Fruit fly (Drosophila melanogaster) whole organism, embryonic: ENCODE measurements around the gene sinu.

ENCODE experiments used
- CG10431 ChIP-seq: fragments of 200-800 bp; sonication (Bioruptor generic); optimal IDR thresholded peaks from 3 replicates; lab custom pipeline; 2018; ENCODE audit warnings: missing biosample characterization, mild to moderate bottlenecking, missing genetic modification characterization
- CG10565 ChIP-seq: fragments of 200-800 bp; sonication (Bioruptor generic); optimal IDR thresholded peaks from 3 replicates; lab custom pipeline; 2016; ENCODE audit warnings: missing biosample characterization, mild to moderate bottlenecking, missing genetic modification characterization
- CG11695 ChIP-seq: fragments of 200-800 bp; sonication (Bioruptor generic); IDR thresholded peaks from 3 replicates; pipeline ENCODE4 v1.3.6; 2022; ENCODE audit warnings: missing biosample characterization, missing genetic modification characterization
- CG12104 ChIP-seq: fragments of 200-800 bp; sonication (Bioruptor generic); optimal IDR thresholded peaks from 3 replicates; lab custom pipeline; 2016; ENCODE audit warnings: missing biosample characterization, missing genetic modification characterization
- CG12155 ChIP-seq: fragments of 200-800 bp; sonication (Bioruptor generic); optimal IDR thresholded peaks from 3 replicates; lab custom pipeline; 2016; ENCODE audit warnings: missing biosample characterization, missing genetic modification characterization
- CG13424 ChIP-seq: fragments of 200-800 bp; sonication (Bioruptor generic); optimal IDR thresholded peaks from 2 replicates; lab custom pipeline; 2019; ENCODE audit warnings: missing biosample characterization, mild to moderate bottlenecking, missing genetic modification characterization, moderate library complexity
- CG13624 ChIP-seq: fragments of 200-800 bp; sonication (Bioruptor generic); optimal IDR thresholded peaks from 2 replicates; lab custom pipeline; 2016; ENCODE audit warnings: missing biosample characterization, missing genetic modification characterization
- CG13894 ChIP-seq: fragments of 200-800 bp; sonication (Bioruptor generic); optimal IDR thresholded peaks from 3 replicates; lab custom pipeline; 2018; ENCODE audit warnings: missing biosample characterization, mild to moderate bottlenecking, missing genetic modification characterization, moderate library complexity
- CG14441 ChIP-seq: fragments of 200-800 bp; sonication (Bioruptor generic); IDR thresholded peaks from 2 replicates; pipeline ENCODE4 v1.3.6; 2022; ENCODE audit warnings: missing biosample characterization, missing genetic modification characterization
- CG17359 ChIP-seq: fragments of 200-800 bp; sonication (Bioruptor generic); optimal IDR thresholded peaks from 3 replicates; lab custom pipeline; 2018; ENCODE audit warnings: missing biosample characterization, mild to moderate bottlenecking, missing genetic modification characterization, moderate library complexity
- CG18764 ChIP-seq: fragments of 200-800 bp; sonication (Bioruptor generic); optimal IDR thresholded peaks from 3 replicates; lab custom pipeline; 2016; ENCODE audit warnings: missing biosample characterization, missing genetic modification characterization
- CG2875 ChIP-seq: fragments of 200-800 bp; sonication (Bioruptor generic); optimal IDR thresholded peaks from 2 replicates; lab custom pipeline; 2017; ENCODE audit warnings: missing biosample characterization, mild to moderate bottlenecking, missing genetic modification characterization, missing genetic modification reagents
- CG30431 ChIP-seq: fragments of 200-800 bp; sonication (Bioruptor generic); optimal IDR thresholded peaks from 2 replicates; lab custom pipeline; 2017; ENCODE audit warnings: missing biosample characterization, missing genetic modification characterization
- CG3065 ChIP-seq: fragments of 200-800 bp; sonication (Bioruptor generic); optimal IDR thresholded peaks from 2 replicates; lab custom pipeline; 2016; ENCODE audit warnings: missing biosample characterization, missing genetic modification characterization
- CG31365 ChIP-seq: fragments of 200-800 bp; sonication (Bioruptor generic); optimal IDR thresholded peaks from 2 replicates; lab custom pipeline; 2018; ENCODE audit warnings: missing biosample characterization, mild to moderate bottlenecking, missing genetic modification characterization
- CG3163 ChIP-seq: fragments of 200-800 bp; sonication (Bioruptor generic); optimal IDR thresholded peaks from 3 replicates; lab custom pipeline; 2016; ENCODE audit warnings: missing biosample characterization, missing genetic modification characterization
- CG42726 ChIP-seq: fragments of 200-800 bp; sonication (Bioruptor generic); IDR thresholded peaks from 2 replicates; pipeline ENCODE4 v1.3.6; 2022; ENCODE audit warnings: missing biosample characterization, missing genetic modification characterization; ENCODE audit not compliant: partially characterized antibody
- CG43689 ChIP-seq: fragments of 200-800 bp; sonication (Bioruptor generic); IDR thresholded peaks from 2 replicates; pipeline ENCODE4 v1.3.6; 2022; ENCODE audit warnings: missing biosample characterization, missing genetic modification characterization
- CG4617 ChIP-seq: fragments of 200-800 bp; sonication (Bioruptor generic); optimal IDR thresholded peaks from 3 replicates; lab custom pipeline; 2016; ENCODE audit warnings: missing biosample characterization, missing genetic modification characterization, borderline replicate concordance
- CG9932 ChIP-seq: fragments of 200-800 bp; sonication (Bioruptor generic); IDR thresholded peaks from 2 replicates; pipeline ENCODE4 v1.3.6; 2022; ENCODE audit warnings: missing biosample characterization, missing genetic modification characterization
- CrebB ChIP-seq: fragments of 200-800 bp; sonication (Bioruptor generic); optimal IDR thresholded peaks from 3 replicates; lab custom pipeline; 2018; ENCODE audit warnings: missing biosample characterization, mild to moderate bottlenecking, missing genetic modification characterization
- ERR ChIP-seq: fragments of 200-800 bp; sonication (Bioruptor generic); optimal IDR thresholded peaks from 2 replicates; lab custom pipeline; 2016; ENCODE audit warnings: missing biosample characterization, missing genetic modification characterization
- HmgD ChIP-seq: fragments of 200-800 bp; sonication (Bioruptor generic); optimal IDR thresholded peaks from 3 replicates; lab custom pipeline; 2016; ENCODE audit warnings: missing biosample characterization, missing genetic modification characterization
- Hr51 ChIP-seq, 2 experiments: fragments of 200-800 bp; sonication (Bioruptor generic); optimal IDR thresholded peaks; 2 replicates in 1 of 2; 3 replicates in 1 of 2; lab custom pipeline; 2016 to 2018; ENCODE audit warnings: missing biosample characterization in 2 of 2, missing genetic modification characterization in 2 of 2, mild to moderate bottlenecking in 1 of 2, moderate library complexity in 1 of 2
- Lim3 ChIP-seq: fragments of 200-800 bp; sonication (Bioruptor generic); IDR thresholded peaks from 2 replicates; pipeline ENCODE4 v1.3.6; 2022; ENCODE audit warnings: missing biosample characterization, missing genetic modification characterization
- Lpt ChIP-seq: fragments of >200 bp; optimal IDR thresholded peaks from 2 replicates; lab custom pipeline; 2018; ENCODE audit warnings: missing biosample characterization, missing genetic modification characterization
- Mad ChIP-seq: fragments of 200-800 bp; sonication (Bioruptor generic); optimal IDR thresholded peaks from 2 replicates; lab custom pipeline; 2016; ENCODE audit warnings: missing biosample characterization, missing genetic modification characterization
- NC2β ChIP-seq: fragments of 200-800 bp; sonication (Bioruptor generic); optimal IDR thresholded peaks from 2 replicates; lab custom pipeline; 2016; ENCODE audit warnings: missing biosample characterization, missing genetic modification characterization
- Sin3A ChIP-seq: fragments of >200 bp; optimal IDR thresholded peaks from 2 replicates; lab custom pipeline; 2018
- Taf1 ChIP-seq: fragments of 200-800 bp; sonication (Bioruptor generic); IDR thresholded peaks from 2 replicates; pipeline ENCODE4 v1.3.6; 2022; ENCODE audit warnings: missing biosample characterization, missing genetic modification characterization
- ap ChIP-seq: fragments of 200-800 bp; sonication (Bioruptor generic); IDR thresholded peaks from 2 replicates; pipeline ENCODE4 v1.3.6; 2022; ENCODE audit warnings: missing biosample characterization, missing genetic modification characterization
- bigmax ChIP-seq: fragments of 200-800 bp; sonication (Bioruptor generic); optimal IDR thresholded peaks from 2 replicates; lab custom pipeline; 2018; ENCODE audit warnings: missing biosample characterization, mild to moderate bottlenecking, missing genetic modification characterization
- eve ChIP-seq, 2 experiments: fragments of >200 bp; optimal IDR thresholded peaks; 2 replicates each; lab custom pipeline; 2017; ENCODE audit warnings: missing biosample characterization in 2 of 2, missing genetic modification characterization in 2 of 2
- fu2 ChIP-seq: fragments of 200-800 bp; sonication (Bioruptor generic); optimal IDR thresholded peaks from 2 replicates; lab custom pipeline; 2016; ENCODE audit warnings: missing biosample characterization, missing genetic modification characterization
- hkb ChIP-seq, 2 experiments: fragments of 200-800 bp in 1 of 2; fragments of >200 bp in 1 of 2; sonication (Bioruptor generic) in 1 of 2; IDR thresholded peaks in 1 of 2; optimal IDR thresholded peaks in 1 of 2; 2 replicates each; pipeline versions ENCODE4 v1.3.6 to Lab custom; 2017 to 2022; ENCODE audit warnings: missing biosample characterization in 1 of 2, missing genetic modification characterization in 1 of 2
- insv ChIP-seq, 2 experiments: fragments of 200-800 bp; sonication (Bioruptor generic); optimal IDR thresholded peaks; 3 replicates each; lab custom pipeline; 2016 to 2018; ENCODE audit warnings: missing biosample characterization in 2 of 2, missing genetic modification characterization in 2 of 2
- jigr1 ChIP-seq: fragments of 200-800 bp; sonication (Bioruptor generic); IDR thresholded peaks from 3 replicates; pipeline ENCODE4 v1.3.6; 2022; ENCODE audit warnings: missing biosample characterization, missing genetic modification characterization
- klu ChIP-seq: fragments of 200-800 bp; sonication (Bioruptor generic); IDR thresholded peaks from 2 replicates; pipeline ENCODE4 v1.3.6; 2022; ENCODE audit warnings: missing biosample characterization, missing genetic modification characterization
- luna ChIP-seq: fragments of 200-800 bp; sonication (Bioruptor generic); optimal IDR thresholded peaks from 2 replicates; lab custom pipeline; 2016; ENCODE audit warnings: missing biosample characterization, missing genetic modification characterization
- org-1 ChIP-seq: fragments of 200-800 bp; sonication (Bioruptor generic); optimal IDR thresholded peaks from 2 replicates; lab custom pipeline; 2017; ENCODE audit warnings: missing biosample characterization, missing genetic modification characterization
- pb ChIP-seq: fragments of 200-800 bp; sonication (Bioruptor generic); optimal IDR thresholded peaks from 3 replicates; lab custom pipeline; 2016; ENCODE audit warnings: missing biosample characterization, missing genetic modification characterization
- rib ChIP-seq: fragments of 200-800 bp; sonication (Bioruptor generic); IDR thresholded peaks from 2 replicates; pipeline ENCODE4 v1.3.6; 2022; ENCODE audit warnings: missing biosample characterization, missing genetic modification characterization
- row ChIP-seq: fragments of 200-800 bp; sonication (Bioruptor generic); IDR thresholded peaks from 3 replicates; pipeline ENCODE4 v1.3.6; 2022; ENCODE audit warnings: missing biosample characterization, missing genetic modification characterization
- run ChIP-seq: fragments of 200-800 bp; sonication (Bioruptor generic); optimal IDR thresholded peaks from 3 replicates; lab custom pipeline; 2018; ENCODE audit warnings: missing biosample characterization, mild to moderate bottlenecking, missing genetic modification characterization
- salm ChIP-seq: fragments of 200-800 bp; sonication (Bioruptor generic); optimal IDR thresholded peaks from 2 replicates; lab custom pipeline; 2018; ENCODE audit warnings: missing biosample characterization, mild to moderate bottlenecking, missing genetic modification characterization
- slp2 ChIP-seq: fragments of 200-800 bp; sonication (Bioruptor generic); optimal IDR thresholded peaks from 2 replicates; lab custom pipeline; 2016; ENCODE audit warnings: missing biosample characterization, missing genetic modification characterization
- sna ChIP-seq: fragments of 200-800 bp; sonication (Bioruptor generic); IDR thresholded peaks from 2 replicates; pipeline ENCODE4 v1.3.6; 2022; ENCODE audit warnings: missing biosample characterization, missing genetic modification characterization; ENCODE audit not compliant: partially characterized antibody
- wdn ChIP-seq: fragments of 200-800 bp; sonication (Bioruptor generic); IDR thresholded peaks from 2 replicates; pipeline ENCODE4 v1.3.6; 2022; ENCODE audit warnings: missing biosample characterization, missing genetic modification characterization
- wor ChIP-seq: fragments of 200-800 bp; sonication (Bioruptor generic); IDR thresholded peaks from 2 replicates; pipeline ENCODE4 v1.3.6; 2022; ENCODE audit warnings: missing biosample characterization, missing genetic modification characterization

The sinu gene

DNA sequence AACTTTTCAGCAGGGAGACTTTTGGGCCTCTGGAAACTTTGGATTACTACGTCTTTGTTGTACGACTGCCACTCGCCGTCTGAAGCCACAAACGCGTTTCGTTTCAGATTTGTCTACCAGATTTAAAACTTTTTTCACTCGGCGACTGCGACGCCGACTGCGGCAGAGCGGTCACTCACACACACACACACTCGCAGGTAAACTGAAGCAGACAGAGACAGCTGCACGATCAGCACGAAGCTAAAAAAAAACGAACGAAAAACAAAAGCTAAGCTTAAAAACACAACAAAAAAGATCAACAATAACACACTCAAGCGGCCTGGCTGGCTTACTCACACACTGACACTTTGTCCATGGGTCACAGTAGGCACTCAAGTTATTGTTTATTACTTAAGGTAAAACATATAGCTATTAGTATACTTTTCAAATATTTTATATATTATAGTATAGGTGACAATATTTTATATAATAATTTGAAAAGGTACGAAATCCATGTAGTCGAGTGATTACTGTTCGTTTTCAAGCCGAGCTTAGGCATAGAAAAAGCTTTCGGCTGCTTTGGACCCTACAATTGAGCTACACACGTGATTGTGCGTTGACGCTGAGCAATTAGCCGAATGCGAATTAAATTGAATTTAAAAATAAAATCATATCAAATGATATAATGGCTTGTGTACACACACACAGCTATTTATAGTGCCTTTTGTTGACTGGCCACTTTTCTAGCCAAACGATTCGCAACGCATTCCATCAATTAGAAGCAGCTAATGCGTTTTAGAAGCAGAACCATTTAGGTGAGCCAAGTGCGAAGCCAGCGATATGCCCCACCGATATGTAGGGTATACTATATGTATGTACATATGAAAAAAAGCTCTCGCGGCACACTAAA lies 16.1 kb upstream of the sinu start, which contains the start of gene Msr-110 (continued):
- no peak for TF ChIP-seq sna (GFP tag; lab: Robert Waterston, UW)
- peak; percentile 94 for TF ChIP-seq CG17359
- peak; percentile 92 for TF ChIP-seq jigr1 (GFP tag; lab: Robert Waterston, UW)
- peak; percentile 65 for TF ChIP-seq ap
- no peak for TF ChIP-seq Sin3A (lab: Kevin White, UChicago)
- peak in 1 of 2 experiments; percentile 40 for TF ChIP-seq insv (GFP tag; optimal IDR thresholded peaks at IDR 0.05; lab: Kevin White, UChicago)
- TF ChIP-seq CG31365 (tag; lab: Kevin White, UChicago) = peak; percentile 56
- TF ChIP-seq CrebB (tag; lab: Kevin White, UChicago) = peak; percentile 81
- TF ChIP-seq run (tag; lab: Kevin White, UChicago) = peak; percentile 85
- peak; percentile 71 for TF ChIP-seq CG18764 (GFP tag; lab: Kevin White, UChicago)
- TF ChIP-seq Mad (GFP tag; lab: Kevin White, UChicago) = peak; percentile 76
- TF ChIP-seq CG4617 (GFP tag; lab: Kevin White, UChicago) = peak; percentile 24
- TF ChIP-seq luna (GFP tag; lab: Kevin White, UChicago) = no peak
- peak; percentile 78 for TF ChIP-seq salm (tag; lab: Kevin White, UChicago)
- TF ChIP-seq Lim3 (GFP tag; lab: Robert Waterston, UW) = 0 out of 2 replicates have a peak, but pooled peaks have one; percentile 48
- TF ChIP-seq hkb (optimal IDR thresholded peaks at IDR 0.05; lab: Kevin White, UChicago) = no peak
- TF ChIP-seq hkb (GFP tag; IDR thresholded peaks at IDR 0.05; lab: Robert Waterston, UW) = peak; percentile 89
- TF ChIP-seq CG43689 (GFP tag; lab: Robert Waterston, UW) = no peak; the same call in 1 of the 2 replicates
- TF ChIP-seq HmgD (GFP tag; lab: Kevin White, UChicago) = no peak
- peak; percentile 95 for TF ChIP-seq CG13894 (tag; lab: Kevin White, UChicago)
- no peak for TF ChIP-seq NC2β (GFP tag; lab: Kevin White, UChicago)
- TF ChIP-seq CG14441 (GFP tag; lab: Robert Waterston, UW) = peak; percentile 86
- peak; percentile 78 for TF ChIP-seq CG13624 (GFP tag; lab: Kevin White, UChicago)
- TF ChIP-seq eve (GFP tag; optimal IDR thresholded peaks at IDR 0.05; lab: Kevin White, UChicago) = peak in 1 of 2 experiments; percentile 96
- no peak for TF ChIP-seq ERR (GFP tag; lab: Kevin White, UChicago)
- peak; percentile 67 for TF ChIP-seq CG30431 (GFP tag; lab: Kevin White, UChicago)
- TF ChIP-seq slp2 = peak; percentile 80
- TF ChIP-seq Taf1 = peak; percentile 86
- peak; percentile 91 for TF ChIP-seq rib
- peak; percentile 91 for TF ChIP-seq klu (GFP tag; lab: Robert Waterston, UW)
- TF ChIP-seq CG11695 (GFP tag; lab: Robert Waterston, UW) = peak; percentile 90
- peak; percentile 88 for TF ChIP-seq wor
- TF ChIP-seq CG3163 = peak; percentile 49
- TF ChIP-seq CG10565 (GFP tag; lab: Kevin White, UChicago) = peak; percentile 21
- TF ChIP-seq Lpt = no peak
- TF ChIP-seq wdn (GFP tag; lab: Robert Waterston, UW) = peak; percentile 64; the same call in 1 of the 2 replicates
- TF ChIP-seq org-1 (GFP tag; lab: Kevin White, UChicago) = peak; percentile 88
- TF ChIP-seq CG2875 (GFP tag; lab: Kevin White, UChicago) = peak; percentile 64
- peak; percentile 52; the same call in 1 of the 2 replicates for TF ChIP-seq CG42726 (GFP tag; lab: Robert Waterston, UW)
- peak; percentile 94 for TF ChIP-seq row (GFP tag; lab: Robert Waterston, UW)
- TF ChIP-seq pb (GFP tag; lab: Kevin White, UChicago) = peak; percentile 66
- TF ChIP-seq CG13424 (tag; lab: Kevin White, UChicago) = peak; percentile 93
- no peak for TF ChIP-seq bigmax (GFP tag; lab: Kevin White, UChicago)
- peak; percentile 69 for TF ChIP-seq CG12155 (GFP tag; lab: Kevin White, UChicago)
- peak; percentile 95 for TF ChIP-seq CG9932 (GFP tag; lab: Robert Waterston, UW)
- TF ChIP-seq CG12104 (GFP tag; lab: Kevin White, UChicago) = peak; percentile 71
- TF ChIP-seq Hr51 (GFP tag; optimal IDR thresholded peaks at IDR 0.05; lab: Kevin White, UChicago) = peak; percentile 80 to 93
- peak; percentile 54 for TF ChIP-seq CG10431 (GFP tag; lab: Kevin White, UChicago)
- TF ChIP-seq CG3065 (GFP tag; lab: Kevin White, UChicago) = peak; percentile 6
- peak; percentile 51 for TF ChIP-seq fu2
